Worm (Caenorhabditis elegans): ENCODE results near the gene T22B2.3.
A peak's percentile ranks its signal among the peaks of the same experiment; 100 is the strongest.

T22B2.3 gene

ce11 chrX:3937884-3938283, 20.8 kb downstream of the T22B2.3 start:
- TF ChIP-seq lin-39 (tag; optimal IDR thresholded peaks at IDR 0.05) (no peak), aha-1 (tag) (peak; percentile 96)

ce11 chrX:3938950-3939349, 21.8 kb downstream of the T22B2.3 start, which contains the start of gene T19D2.3:
Gene T19D2.3, plus strand, starts transcription at chrX:3939250.
- no peak for TF ChIP-seq ceh-62 (tag; optimal IDR thresholded peaks at IDR 0.05)
- TF ChIP-seq nhr-11 (tag; optimal IDR thresholded peaks at IDR 0.05) = no peak

- no peak for TF ChIP-seq php-3 (GFP tag; IDR thresholded peaks at IDR 0.05)
- no peak for TF ChIP-seq lin-15B (tag; optimal IDR thresholded peaks at IDR 0.05)
- TF ChIP-seq unc-62 (GFP tag; optimal IDR thresholded peaks at IDR 0.05 in 1 of 2) = peak in 1 of 2 experiments; percentile 82
- no peak for TF ChIP-seq unc-62 (tag; optimal IDR thresholded peaks at IDR 0.05)
- no peak for TF ChIP-seq lin-38 (GFP tag; IDR thresholded peaks at IDR 0.05)
- TF ChIP-seq D1046.2 (GFP tag; IDR thresholded peaks at IDR 0.05) = 0 out of 2 replicates have a peak, but pooled peaks have one; percentile 26
Measured at ce11 chrX:3942267-3942666, 25.2 kb downstream of the T22B2.3 start, which contains the start of gene T19D2.13. Gene T19D2.13, minus strand, starts transcription at chrX:3942367.

- TF ChIP-seq ceh-82 (tag; optimal IDR thresholded peaks at IDR 0.05) (no peak), hlh-30 (tag; optimal IDR thresholded peaks at IDR 0.05; ENCODE audit: insufficient read depth) (no peak), mxl-3 (GFP tag; optimal IDR thresholded peaks at IDR 0.05) (no peak), daf-12 (tag; optimal IDR thresholded peaks at IDR 0.05) (no peak), arid-1 (GFP tag; conservative IDR thresholded peaks at IDR 0.05) (no peak), T26A8.4 (GFP tag; IDR thresholded peaks at IDR 0.05) (no peak), nhr-41 (GFP tag; IDR thresholded peaks at IDR 0.05) (no peak), ceh-28 (tag; optimal IDR thresholded peaks at IDR 0.05) (no peak), ceh-44 (GFP tag; IDR thresholded peaks at IDR 0.05) (no peak), fkh-10 (GFP tag; optimal IDR thresholded peaks at IDR 0.05) (no peak), nhr-11 (tag; optimal IDR thresholded peaks at IDR 0.05) (no peak), hif-1 (tag; optimal IDR thresholded peaks at IDR 0.05) (no peak)
Measured at ce11 chrX:3943213-3943612, 26.1 kb downstream of the T22B2.3 start, which contains the start of gene ptp-4A2. Gene ptp-4A2, minus strand, starts transcription at chrX:3943313.

ce11 chrX:3944073-3944472, 27.0 kb downstream of the T22B2.3 start:
- TF ChIP-seq aha-1 (tag) = peak; percentile 64
- TF ChIP-seq unc-62 (GFP tag; optimal IDR thresholded peaks at IDR 0.05 in 1 of 2) = peak in 1 of 2 experiments; percentile 22
- TF ChIP-seq unc-62 (tag; optimal IDR thresholded peaks at IDR 0.05) = no peak
- no peak for TF ChIP-seq skn-1 (tag; optimal IDR thresholded peaks at IDR 0.05)
- TF ChIP-seq hlh-11 (tag; optimal IDR thresholded peaks at IDR 0.05) = peak; percentile 70
- peak; percentile 72 for TF ChIP-seq hlh-30 (tag; optimal IDR thresholded peaks at IDR 0.05; ENCODE audit: insufficient read depth)
- no peak for TF ChIP-seq unc-39 (tag; optimal IDR thresholded peaks at IDR 0.05)
- peak; percentile 25 for TF ChIP-seq pqm-1 (tag; optimal IDR thresholded peaks at IDR 0.05)
- peak; percentile 54 for TF ChIP-seq dve-1 (tag; optimal IDR thresholded peaks at IDR 0.05; ENCODE audit: insufficient read depth)
- no peak for TF ChIP-seq jun-1 (tag; optimal IDR thresholded peaks at IDR 0.05)
- no peak for TF ChIP-seq Y5F2A.4 (GFP tag; optimal IDR thresholded peaks at IDR 0.05)
- no peak for TF ChIP-seq daf-16 (GFP tag; optimal IDR thresholded peaks at IDR 0.05)
- TF ChIP-seq daf-16 (tag; optimal IDR thresholded peaks at IDR 0.05) = peak; percentile 69
- TF ChIP-seq F10B5.3 (tag; optimal IDR thresholded peaks at IDR 0.05) = no peak
- no peak for TF ChIP-seq Y75B8A.6 (GFP tag; IDR thresholded peaks at IDR 0.05)
- TF ChIP-seq ztf-11 (tag; optimal IDR thresholded peaks at IDR 0.05) = no peak
- no peak for TF ChIP-seq ztf-7 (tag; optimal IDR thresholded peaks at IDR 0.05)
- peak; percentile 72 for TF ChIP-seq dmd-6 (GFP tag; IDR thresholded peaks at IDR 0.05)
- no peak for TF ChIP-seq tra-1 (GFP tag; IDR thresholded peaks at IDR 0.05)
- no peak for TF ChIP-seq unc-130 (GFP tag; optimal IDR thresholded peaks at IDR 0.05)
- no peak for TF ChIP-seq ceh-20 (GFP tag; IDR thresholded peaks at IDR 0.05)
- peak in 1 of 2 experiments; percentile 16 for TF ChIP-seq hif-1 (tag; optimal IDR thresholded peaks at IDR 0.05)
